Fruit fly (Drosophila melanogaster) Kc167 (cell line): ENCODE results near the gene CG31674.

Source experiments
- Myc ChIP-seq: fragments of >200 bp; optimal IDR thresholded peaks from 2 replicates; lab custom pipeline; 2017; ENCODE audit warnings: missing external identifiers
- Sin3A ChIP-seq: fragments of >200 bp; optimal IDR thresholded peaks from 2 replicates; lab custom pipeline; 2018; ENCODE audit warnings: missing external identifiers
- psq ChIP-seq: fragments of >200 bp; optimal IDR thresholded peaks from 2 replicates; lab custom pipeline; 2017; ENCODE audit warnings: missing external identifiers
- ttk ChIP-seq: sonication (Bioruptor generic); optimal IDR thresholded peaks from 2 replicates; lab custom pipeline; 2017; ENCODE audit warnings: missing external identifiers

DNA sequence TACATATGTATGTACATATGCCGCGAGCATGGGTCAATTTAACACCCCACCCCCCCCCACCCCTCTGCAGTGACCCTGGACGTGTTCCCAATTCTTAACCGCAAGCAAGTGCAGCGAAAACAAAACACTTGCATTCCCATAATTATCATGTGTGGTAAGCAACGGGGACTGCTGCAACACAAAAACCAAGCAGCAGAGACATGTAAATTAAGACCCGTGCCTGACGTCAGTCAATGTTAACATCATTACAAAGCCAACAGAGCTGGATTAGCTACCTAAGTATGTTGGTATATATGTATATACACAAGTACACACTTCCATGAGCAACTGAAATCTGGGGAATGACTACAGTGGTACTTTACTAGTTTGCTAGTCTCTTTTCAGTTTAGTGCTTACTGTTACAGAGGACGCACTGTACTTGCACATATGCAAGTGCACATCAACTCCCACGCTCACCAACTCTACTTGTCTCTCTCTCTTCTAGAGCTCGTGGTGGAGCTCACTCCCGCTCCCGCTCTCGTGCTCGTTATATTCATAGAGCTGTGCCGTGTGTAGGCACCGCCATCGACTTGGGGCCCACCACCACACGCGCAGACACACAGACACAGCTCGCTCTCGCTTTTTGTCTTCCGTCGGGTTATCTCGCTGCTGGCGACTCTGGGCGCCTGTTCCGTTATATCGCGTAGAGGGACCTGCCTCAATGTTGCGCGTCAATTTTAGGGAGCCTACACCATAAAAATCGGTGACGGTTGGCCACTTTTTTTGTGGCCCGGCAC lies 9.6 kb upstream of the CG31674 start:
- TF ChIP-seq ttk (lab: Kevin White, UChicago), result no peak
- TF ChIP-seq Myc (lab: Kevin White, UChicago), result no peak
- TF ChIP-seq psq (lab: Kevin White, UChicago), result no peak
- no peak for TF ChIP-seq Sin3A
